Worm (Caenorhabditis elegans): ENCODE results near the gene pir-1.

DNA sequence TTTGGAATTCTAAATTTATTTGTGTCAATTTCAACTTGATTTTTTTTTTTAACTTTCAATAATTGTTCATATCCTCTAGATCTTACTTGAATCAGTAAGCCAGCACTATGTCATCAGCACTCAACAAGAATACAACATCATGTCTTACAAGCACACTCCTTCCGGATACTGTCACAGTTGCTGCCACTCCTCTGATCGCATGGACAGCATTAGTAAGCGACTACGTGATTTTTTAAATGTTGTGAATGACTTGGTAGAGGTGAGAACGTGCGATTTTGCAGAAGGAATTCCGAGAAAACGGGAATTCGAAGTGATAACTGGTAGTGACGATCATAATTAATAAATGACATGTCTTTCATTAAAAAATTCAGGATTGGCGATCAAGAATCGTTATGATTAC, 19.1 kb upstream of the pir-1 start, which contains the start of gene oac-54:
- TF ChIP-seq ceh-83 (GFP tag; optimal IDR thresholded peaks at IDR 0.05) (no peak), mab-5 (tag; optimal IDR thresholded peaks at IDR 0.05) (no peak), nhr-76 (tag; optimal IDR thresholded peaks at IDR 0.05) (no peak), unc-39 (tag; optimal IDR thresholded peaks at IDR 0.05) (no peak)

Data from whole organism, mixed stage, embryonic.